Worm (Caenorhabditis elegans) whole organism, early embryonic: ENCODE results near the gene cdk-5.
"Not testable (repeated sequence)": the region's sequence is repeated elsewhere in the genome, so short reads cannot be mapped to it uniquely, and the experiment has no call there.

Experiments
- B0310.2 ChIP-seq: sonication (generic microtip); optimal IDR thresholded peaks from 2 replicates; lab custom pipeline; 2016; ENCODE audit warnings: mild to moderate bottlenecking, missing genetic modification characterization, missing compliant biosample characterization
- F13C5.2 ChIP-seq: sonication (generic microtip); optimal IDR thresholded peaks from 2 replicates; lab custom pipeline; 2017; ENCODE audit warnings: mild to moderate bottlenecking, missing genetic modification characterization, inconsistent platforms, missing compliant biosample characterization
- aly-1 ChIP-seq: sonication (generic microtip); optimal IDR thresholded peaks from 2 replicates; lab custom pipeline; 2016; ENCODE audit warnings: missing genetic modification characterization, missing compliant biosample characterization
- ama-1 ChIP-seq: fragments of 150-350 bp; optimal IDR thresholded peaks from 2 replicates; lab custom pipeline; 2014
- ceh-13 ChIP-seq: fragments of 200-800 bp; sonication (Bioruptor generic); optimal IDR thresholded peaks from 2 replicates; lab custom pipeline; 2018; ENCODE audit warnings: mild to moderate bottlenecking, missing genetic modification characterization, missing compliant biosample characterization
- ceh-36 ChIP-seq: sonication (generic microtip); optimal IDR thresholded peaks from 2 replicates; lab custom pipeline; 2016; ENCODE audit warnings: missing genetic modification characterization, inconsistent platforms, missing compliant biosample characterization
- ets-7 ChIP-seq: sonication (generic microtip); optimal IDR thresholded peaks from 2 replicates; lab custom pipeline; 2016; ENCODE audit warnings: missing genotype, missing genetic modification characterization, missing compliant biosample characterization
- flt-1 ChIP-seq: fragments of 200-800 bp; sonication (Bioruptor generic); IDR thresholded peaks from 2 replicates; pipeline ENCODE4 v1.3.6; 2022; ENCODE audit warnings: missing genetic modification characterization, missing compliant biosample characterization
- hmbx-1 ChIP-seq: sonication (generic microtip); optimal IDR thresholded peaks from 2 replicates; lab custom pipeline; 2016; ENCODE audit warnings: mild to moderate bottlenecking, missing genetic modification characterization, missing compliant biosample characterization
- hmg-4 ChIP-seq: fragments of 200-800 bp; sonication (Bioruptor generic); optimal IDR thresholded peaks from 2 replicates; lab custom pipeline; 2018; ENCODE audit warnings: mild to moderate bottlenecking, missing genetic modification characterization, missing compliant biosample characterization
- hnd-1 ChIP-seq: sonication (generic microtip); optimal IDR thresholded peaks from 2 replicates; lab custom pipeline; 2016; ENCODE audit warnings: missing genetic modification characterization, missing compliant biosample characterization
- pes-1 ChIP-seq: fragments of 200-800 bp; sonication (Bioruptor generic); IDR thresholded peaks from 2 replicates; pipeline ENCODE4 v1.3.6; 2022; ENCODE audit warnings: missing genetic modification reagents, missing genetic modification characterization, missing compliant biosample characterization
- scrt-1 ChIP-seq: fragments of 200-800 bp; sonication (Bioruptor generic); IDR thresholded peaks from 2 replicates; pipeline ENCODE4 v1.3.6; 2022; ENCODE audit warnings: missing genetic modification characterization, missing compliant biosample characterization
- sea-1 ChIP-seq: fragments of 200-800 bp; sonication (Bioruptor generic); conservative IDR thresholded peaks from 2 replicates; pipeline ENCODE4 v1.3.6; 2022; ENCODE audit warnings: missing genetic modification characterization, missing compliant biosample characterization
- tbx-11 ChIP-seq: fragments of 200-800 bp; sonication (Bioruptor generic); IDR thresholded peaks from 2 replicates; pipeline ENCODE4 v1.3.6; 2022; ENCODE audit warnings: missing genetic modification characterization, missing compliant biosample characterization
- tbx-37 ChIP-seq: fragments of 200-800 bp; sonication (Bioruptor generic); conservative IDR thresholded peaks from 2 replicates; pipeline ENCODE4 v1.3.6; 2022; ENCODE audit warnings: missing genetic modification reagents, missing genetic modification characterization, missing compliant biosample characterization
- tra-4 ChIP-seq: sonication (generic microtip); optimal IDR thresholded peaks from 2 replicates; lab custom pipeline; 2017; ENCODE audit warnings: missing genetic modification characterization, missing compliant biosample characterization

The cdk-5 gene

ce11 chrIII:13465918-13466592, at the start of gene cdk-5:
TSS of gene cdk-5 (minus strand) at chrIII:13466342.
- TF ChIP-seq hmg-4 (GFP tag; lab: Kevin White, UChicago) (no peak), flt-1 (no peak), pes-1 (GFP tag; lab: Robert Waterston, UW) (no peak), ets-7 (tag; lab: Kevin White, UChicago) (no peak)

- TF ChIP-seq ceh-36 (tag; lab: Kevin White, UChicago) (no peak), tbx-37 (GFP tag; lab: Robert Waterston, UW) (no peak), sea-1 (no peak), flt-1 (no peak), ama-1 (no peak), aly-1 (tag; lab: Kevin White, UChicago) (no peak), hnd-1 (tag; lab: Kevin White, UChicago) (no peak), ets-7 (tag; lab: Kevin White, UChicago) (no peak), tbx-11 (no peak), ceh-13 (GFP tag; lab: Kevin White, UChicago) (no peak), scrt-1 (GFP tag; lab: Robert Waterston, UW) (no peak), hmg-4 (GFP tag; lab: Kevin White, UChicago) (no peak), tra-4 (tag; lab: Kevin White, UChicago) (no peak), pes-1 (GFP tag; lab: Robert Waterston, UW) (no peak), hmbx-1 (tag; lab: Kevin White, UChicago) (no peak), F13C5.2 (tag; lab: Kevin White, UChicago) (no peak), B0310.2 (tag; lab: Kevin White, UChicago) (no peak)
These were observed 48.3 kb upstream of the cdk-5 start, which contains the start of gene mlh-1 for ce11 chrIII:13514470-13514869. TSS of gene mlh-1 (minus strand) at chrIII:13514570.

- TF ChIP-seq hmbx-1 (tag; lab: Kevin White, UChicago) = no peak
- TF ChIP-seq tbx-37 (GFP tag; lab: Robert Waterston, UW) = no peak
- TF ChIP-seq pes-1 (GFP tag; lab: Robert Waterston, UW) = no peak
- TF ChIP-seq sea-1 = no peak
- no peak for TF ChIP-seq ets-7 (tag; lab: Kevin White, UChicago)
- TF ChIP-seq B0310.2 (tag; lab: Kevin White, UChicago) = no peak
- TF ChIP-seq scrt-1 (GFP tag; lab: Robert Waterston, UW) = no peak
These were observed 44.6 kb upstream of the cdk-5 start for ce11 chrIII:13510753-13511152.

- no peak for TF ChIP-seq scrt-1 (GFP tag; lab: Robert Waterston, UW)
- TF ChIP-seq ceh-13 (GFP tag; lab: Kevin White, UChicago) = no peak
- no peak for TF ChIP-seq F13C5.2 (tag; lab: Kevin White, UChicago)
- TF ChIP-seq hmg-4 (GFP tag; lab: Kevin White, UChicago) = no peak
These were observed 39.6 kb upstream of the cdk-5 start, which contains the start of gene T28A8.3 for ce11 chrIII:13505718-13506117. TSS of gene T28A8.3 (plus strand) at chrIII:13506018.

- TF ChIP-seq tbx-37 (GFP tag; lab: Robert Waterston, UW) (no peak), ceh-13 (GFP tag; lab: Kevin White, UChicago) (no peak)
These were observed 37.2 kb upstream of the cdk-5 start, which contains the start of gene T28A8.4 for ce11 chrIII:13503379-13503778. TSS of gene T28A8.4 (plus strand) at chrIII:13503679.

- TF ChIP-seq ets-7 (tag; lab: Kevin White, UChicago) (no peak), ama-1 (no peak), F13C5.2 (tag; lab: Kevin White, UChicago) (no peak), hmbx-1 (tag; lab: Kevin White, UChicago) (no peak)
These were observed 36.4 kb upstream of the cdk-5 start, which contains the start of gene T28A8.8 for ce11 chrIII:13502513-13502912. TSS of gene T28A8.8 (plus strand) at chrIII:13502813.

- no peak for TF ChIP-seq B0310.2 (tag; lab: Kevin White, UChicago)
- no peak for TF ChIP-seq ama-1
- TF ChIP-seq sea-1 = no peak
- TF ChIP-seq aly-1 (tag; lab: Kevin White, UChicago) = no peak
- TF ChIP-seq hnd-1 (tag; lab: Kevin White, UChicago) = no peak
- no peak for TF ChIP-seq F13C5.2 (tag; lab: Kevin White, UChicago)
- TF ChIP-seq hmg-4 (GFP tag; lab: Kevin White, UChicago) = no peak
- no peak for TF ChIP-seq ceh-36 (tag; lab: Kevin White, UChicago)
- TF ChIP-seq tbx-11 = no peak
- no peak for TF ChIP-seq pes-1 (GFP tag; lab: Robert Waterston, UW)
- TF ChIP-seq scrt-1 (GFP tag; lab: Robert Waterston, UW) = no peak
- no peak for TF ChIP-seq hmbx-1 (tag; lab: Kevin White, UChicago)
- no peak for TF ChIP-seq ceh-13 (GFP tag; lab: Kevin White, UChicago)
- TF ChIP-seq tra-4 (tag; lab: Kevin White, UChicago) = no peak
- TF ChIP-seq ets-7 (tag; lab: Kevin White, UChicago) = no peak
These were observed 35.5 kb upstream of the cdk-5 start, which contains the start of gene T28A8.5 for ce11 chrIII:13501599-13501998. TSS of gene T28A8.5 (plus strand) at chrIII:13501630.

- not testable (repeated sequence) for TF ChIP-seq tbx-11; aly-1 (tag; lab: Kevin White, UChicago); ceh-13 (GFP tag; lab: Kevin White, UChicago)
These were observed 32.8 kb upstream of the cdk-5 start, which contains the start of gene T28A8.6 for ce11 chrIII:13498899-13499298. TSS of gene T28A8.6 (plus strand) at chrIII:13499199.
